Worm (Caenorhabditis elegans) whole organism, early embryonic: ENCODE results near the gene F59A6.3.

ENCODE experiments used
- B0310.2 ChIP-seq: sonication (generic microtip); optimal IDR thresholded peaks from 2 replicates; lab custom pipeline; 2016; ENCODE audit warnings: mild to moderate bottlenecking, missing genetic modification characterization, missing compliant biosample characterization
- F13C5.2 ChIP-seq: sonication (generic microtip); optimal IDR thresholded peaks from 2 replicates; lab custom pipeline; 2017; ENCODE audit warnings: mild to moderate bottlenecking, missing genetic modification characterization, inconsistent platforms, missing compliant biosample characterization
- aly-1 ChIP-seq: sonication (generic microtip); optimal IDR thresholded peaks from 2 replicates; lab custom pipeline; 2016; ENCODE audit warnings: missing genetic modification characterization, missing compliant biosample characterization
- ama-1 ChIP-seq: fragments of 150-350 bp; optimal IDR thresholded peaks from 2 replicates; lab custom pipeline; 2014
- ceh-13 ChIP-seq: fragments of 200-800 bp; sonication (Bioruptor generic); optimal IDR thresholded peaks from 2 replicates; lab custom pipeline; 2018; ENCODE audit warnings: mild to moderate bottlenecking, missing genetic modification characterization, missing compliant biosample characterization
- ceh-36 ChIP-seq: sonication (generic microtip); optimal IDR thresholded peaks from 2 replicates; lab custom pipeline; 2016; ENCODE audit warnings: missing genetic modification characterization, inconsistent platforms, missing compliant biosample characterization
- ets-7 ChIP-seq: sonication (generic microtip); optimal IDR thresholded peaks from 2 replicates; lab custom pipeline; 2016; ENCODE audit warnings: missing genotype, missing genetic modification characterization, missing compliant biosample characterization
- flt-1 ChIP-seq: fragments of 200-800 bp; sonication (Bioruptor generic); IDR thresholded peaks from 2 replicates; pipeline ENCODE4 v1.3.6; 2022; ENCODE audit warnings: missing genetic modification characterization, missing compliant biosample characterization
- hmbx-1 ChIP-seq: sonication (generic microtip); optimal IDR thresholded peaks from 2 replicates; lab custom pipeline; 2016; ENCODE audit warnings: mild to moderate bottlenecking, missing genetic modification characterization, missing compliant biosample characterization
- hmg-4 ChIP-seq: fragments of 200-800 bp; sonication (Bioruptor generic); optimal IDR thresholded peaks from 2 replicates; lab custom pipeline; 2018; ENCODE audit warnings: mild to moderate bottlenecking, missing genetic modification characterization, missing compliant biosample characterization
- hnd-1 ChIP-seq: sonication (generic microtip); optimal IDR thresholded peaks from 2 replicates; lab custom pipeline; 2016; ENCODE audit warnings: missing genetic modification characterization, missing compliant biosample characterization
- pes-1 ChIP-seq: fragments of 200-800 bp; sonication (Bioruptor generic); IDR thresholded peaks from 2 replicates; pipeline ENCODE4 v1.3.6; 2022; ENCODE audit warnings: missing genetic modification reagents, missing genetic modification characterization, missing compliant biosample characterization
- scrt-1 ChIP-seq: fragments of 200-800 bp; sonication (Bioruptor generic); IDR thresholded peaks from 2 replicates; pipeline ENCODE4 v1.3.6; 2022; ENCODE audit warnings: missing genetic modification characterization, missing compliant biosample characterization
- sea-1 ChIP-seq: fragments of 200-800 bp; sonication (Bioruptor generic); conservative IDR thresholded peaks from 2 replicates; pipeline ENCODE4 v1.3.6; 2022; ENCODE audit warnings: missing genetic modification characterization, missing compliant biosample characterization
- tbx-11 ChIP-seq: fragments of 200-800 bp; sonication (Bioruptor generic); IDR thresholded peaks from 2 replicates; pipeline ENCODE4 v1.3.6; 2022; ENCODE audit warnings: missing genetic modification characterization, missing compliant biosample characterization
- tbx-37 ChIP-seq: fragments of 200-800 bp; sonication (Bioruptor generic); conservative IDR thresholded peaks from 2 replicates; pipeline ENCODE4 v1.3.6; 2022; ENCODE audit warnings: missing genetic modification reagents, missing genetic modification characterization, missing compliant biosample characterization
- tra-4 ChIP-seq: sonication (generic microtip); optimal IDR thresholded peaks from 2 replicates; lab custom pipeline; 2017; ENCODE audit warnings: missing genetic modification characterization, missing compliant biosample characterization

The F59A6.3 gene

ce11 chrII:5040631-5041156, 32.6 kb downstream of the F59A6.3 start, which contains the start of gene F33G12.7:
Gene F33G12.7, minus strand, starts transcription at chrII:5040681.
- TF ChIP-seq scrt-1 (GFP tag; lab: Robert Waterston, UW), result no peak

ce11 chrII:5042381-5042930, 34.3 kb downstream of the F59A6.3 start:
- TF ChIP-seq ets-7 (no peak), ceh-36 (tag; lab: Kevin White, UChicago) (no peak), ceh-13 (GFP tag; lab: Kevin White, UChicago) (no peak), B0310.2 (tag; lab: Kevin White, UChicago) (no peak), tbx-37 (GFP tag; lab: Robert Waterston, UW) (no peak), flt-1 (no peak), pes-1 (GFP tag; lab: Robert Waterston, UW) (no peak)

ce11 chrII:5046209-5047200, 38.4 kb downstream of the F59A6.3 start:
- TF ChIP-seq B0310.2 (tag; lab: Kevin White, UChicago) (no peak), ceh-13 (GFP tag; lab: Kevin White, UChicago) (no peak), tbx-37 (GFP tag; lab: Robert Waterston, UW) (no peak), hnd-1 (no peak), ama-1 (lab: Kevin White, UChicago) (no peak), flt-1 (no peak), hmg-4 (no peak), ets-7 (no peak), tbx-11 (GFP tag; lab: Robert Waterston, UW) (no peak), scrt-1 (GFP tag; lab: Robert Waterston, UW) (no peak), hmbx-1 (tag; lab: Kevin White, UChicago) (no peak), ceh-36 (tag; lab: Kevin White, UChicago) (no peak), sea-1 (GFP tag; lab: Robert Waterston, UW) (no peak), aly-1 (tag; lab: Kevin White, UChicago) (no peak), pes-1 (GFP tag; lab: Robert Waterston, UW) (no peak), tra-4 (tag; lab: Kevin White, UChicago) (no peak), F13C5.2 (tag; lab: Kevin White, UChicago) (no peak)

ce11 chrII:5047279-5047678, 39.1 kb downstream of the F59A6.3 start:
- no peak for TF ChIP-seq hmbx-1 (tag; lab: Kevin White, UChicago)
- no peak for TF ChIP-seq tbx-37 (GFP tag; lab: Robert Waterston, UW)
- TF ChIP-seq B0310.2 (tag; lab: Kevin White, UChicago), result no peak
- TF ChIP-seq F13C5.2 (tag; lab: Kevin White, UChicago), result no peak
- no peak for TF ChIP-seq ama-1 (lab: Kevin White, UChicago)
- TF ChIP-seq hnd-1, result no peak
- no peak for TF ChIP-seq hmg-4
- no peak for TF ChIP-seq pes-1 (GFP tag; lab: Robert Waterston, UW)
- TF ChIP-seq scrt-1 (GFP tag; lab: Robert Waterston, UW), result no peak
- no peak for TF ChIP-seq ceh-36 (tag; lab: Kevin White, UChicago)
- no peak for TF ChIP-seq tbx-11 (GFP tag; lab: Robert Waterston, UW)
- no peak for TF ChIP-seq ets-7
- TF ChIP-seq aly-1 (tag; lab: Kevin White, UChicago), result no peak
- no peak for TF ChIP-seq tra-4 (tag; lab: Kevin White, UChicago)
- TF ChIP-seq sea-1 (GFP tag; lab: Robert Waterston, UW), result no peak
- no peak for TF ChIP-seq flt-1
- TF ChIP-seq ceh-13 (GFP tag; lab: Kevin White, UChicago), result no peak

ce11 chrII:5048185-5048795, 40.2 kb downstream of the F59A6.3 start:
- TF ChIP-seq sea-1 (GFP tag; lab: Robert Waterston, UW) (no peak), ceh-13 (GFP tag; lab: Kevin White, UChicago) (no peak), ama-1 (lab: Kevin White, UChicago) (no peak), tra-4 (tag; lab: Kevin White, UChicago) (no peak), aly-1 (tag; lab: Kevin White, UChicago) (no peak), hnd-1 (no peak), tbx-37 (GFP tag; lab: Robert Waterston, UW) (no peak)

ce11 chrII:5049249-5049648, 41.1 kb downstream of the F59A6.3 start:
- TF ChIP-seq B0310.2 (tag; lab: Kevin White, UChicago) (no peak), hmbx-1 (tag; lab: Kevin White, UChicago) (no peak), tra-4 (tag; lab: Kevin White, UChicago) (no peak), hmg-4 (no peak), ceh-13 (GFP tag; lab: Kevin White, UChicago) (no peak), tbx-11 (GFP tag; lab: Robert Waterston, UW) (no peak), pes-1 (GFP tag; lab: Robert Waterston, UW) (no peak), F13C5.2 (tag; lab: Kevin White, UChicago) (no peak), flt-1 (no peak), aly-1 (tag; lab: Kevin White, UChicago) (no peak), hnd-1 (no peak), tbx-37 (GFP tag; lab: Robert Waterston, UW) (no peak), sea-1 (GFP tag; lab: Robert Waterston, UW) (no peak), scrt-1 (GFP tag; lab: Robert Waterston, UW) (no peak)
